Fruit fly (Drosophila melanogaster): Measurements from ENCODE around the gene yip7.

yip7 gene

dm6 chr3L:5988675-5989074 lies 46.3 kb upstream of the yip7 start (continued):
- TF ChIP-seq D (optimal IDR thresholded peaks at IDR 0.05) (no peak), D (GFP tag; optimal IDR thresholded peaks at IDR 0.05) (peak; percentile 70), fu2 (GFP tag; optimal IDR thresholded peaks at IDR 0.05) (no peak), Fer1 (GFP tag; optimal IDR thresholded peaks at IDR 0.05) (no peak), stwl (tag; optimal IDR thresholded peaks at IDR 0.05) (peak; percentile 35), CG7786 (GFP tag; optimal IDR thresholded peaks at IDR 0.05) (no peak), crp (GFP tag; optimal IDR thresholded peaks at IDR 0.05) (no peak), CG5180 (GFP tag; optimal IDR thresholded peaks at IDR 0.05) (peak; percentile 17)

dm6 chr3L:5989391-5990156 lies 45.4 kb upstream of the yip7 start:
- no peak for TF ChIP-seq chn (GFP tag; optimal IDR thresholded peaks at IDR 0.05)
- TF ChIP-seq Max (GFP tag; optimal IDR thresholded peaks at IDR 0.05): no peak
- no peak for TF ChIP-seq Rfx (GFP tag; IDR thresholded peaks at IDR 0.05)
- no peak for TF ChIP-seq unc-4 (GFP tag; IDR thresholded peaks at IDR 0.05; ENCODE audit: partially characterized antibody)
- TF ChIP-seq CG17361 (GFP tag; IDR thresholded peaks at IDR 0.05): no peak
- peak; percentile 19 for TF ChIP-seq tin (GFP tag; optimal IDR thresholded peaks at IDR 0.05)
- TF ChIP-seq CG18011 (GFP tag; optimal IDR thresholded peaks at IDR 0.05): no peak
- peak; percentile 13 for TF ChIP-seq CG18599 (GFP tag; optimal IDR thresholded peaks at IDR 0.05)
- peak; percentile 23 for TF ChIP-seq dmrt99B (tag; optimal IDR thresholded peaks at IDR 0.05)
- no peak for TF ChIP-seq Bteb2 (GFP tag; optimal IDR thresholded peaks at IDR 0.05)
- TF ChIP-seq CG11456 (GFP tag; IDR thresholded peaks at IDR 0.05): 0 out of 3 replicates have a peak, but pooled peaks have one; percentile 13
- no peak for TF ChIP-seq peb (GFP tag; IDR thresholded peaks at IDR 0.05)
- no peak for TF ChIP-seq HHEX (GFP tag; optimal IDR thresholded peaks at IDR 0.05)
- TF ChIP-seq CG17359 (tag; optimal IDR thresholded peaks at IDR 0.05): peak; percentile 5
- no peak for TF ChIP-seq bbx (GFP tag; IDR thresholded peaks at IDR 0.05; ENCODE audit: partially characterized antibody)
- TF ChIP-seq Aef1 (GFP tag; IDR thresholded peaks at IDR 0.05): no peak
- TF ChIP-seq fd96Cb (tag; optimal IDR thresholded peaks at IDR 0.05): peak; percentile 31
- no peak for TF ChIP-seq CG7786 (GFP tag; optimal IDR thresholded peaks at IDR 0.05)
- no peak for TF ChIP-seq dimm (GFP tag; IDR thresholded peaks at IDR 0.05)
- TF ChIP-seq CG34224 (GFP tag; IDR thresholded peaks at IDR 0.05; ENCODE audit: partially characterized antibody): no peak
- TF ChIP-seq dpn (GFP tag; optimal IDR thresholded peaks at IDR 0.05): no peak
- no peak for TF ChIP-seq Scr (GFP tag; IDR thresholded peaks at IDR 0.05; ENCODE audit: partially characterized antibody)
- peak; percentile 67 for TF ChIP-seq Hey (tag; optimal IDR thresholded peaks at IDR 0.05)
- no peak for TF ChIP-seq CG8944 (GFP tag; optimal IDR thresholded peaks at IDR 0.05)
- no peak for TF ChIP-seq CG2120 (GFP tag; optimal IDR thresholded peaks at IDR 0.05)
- no peak for TF ChIP-seq jing (GFP tag; optimal IDR thresholded peaks at IDR 0.05)
- no peak for TF ChIP-seq NfI (GFP tag; optimal IDR thresholded peaks at IDR 0.05)
- TF ChIP-seq pros (GFP tag; optimal IDR thresholded peaks at IDR 0.05): peak; percentile 21
- no peak for TF ChIP-seq Hmx (GFP tag; optimal IDR thresholded peaks at IDR 0.05)
- no peak for TF ChIP-seq exex (tag; optimal IDR thresholded peaks at IDR 0.05)
- no peak for TF ChIP-seq CG16863 (GFP tag; optimal IDR thresholded peaks at IDR 0.05)
- no peak for TF ChIP-seq kah (GFP tag; optimal IDR thresholded peaks at IDR 0.05)
- TF ChIP-seq zfh2 (GFP tag; optimal IDR thresholded peaks at IDR 0.05): no peak
- no peak for TF ChIP-seq trem (tag; optimal IDR thresholded peaks at IDR 0.05)
- TF ChIP-seq sim (GFP tag; IDR thresholded peaks at IDR 0.05): no peak
- no peak for TF ChIP-seq MTF-1 (GFP tag; optimal IDR thresholded peaks at IDR 0.05; ENCODE audit: borderline replicate concordance)
- TF ChIP-seq CG18262 (tag; optimal IDR thresholded peaks at IDR 0.05): peak; percentile 53
- peak; percentile 2 for TF ChIP-seq Meics (GFP tag; optimal IDR thresholded peaks at IDR 0.05)
- TF ChIP-seq CG11093 (GFP tag; IDR thresholded peaks at IDR 0.05): no peak
- peak; percentile 6 for TF ChIP-seq nau (GFP tag; optimal IDR thresholded peaks at IDR 0.05)
- peak; percentile 12 for TF ChIP-seq CG9727 (GFP tag; optimal IDR thresholded peaks at IDR 0.05)
